Worm (Caenorhabditis elegans): ENCODE data around the gene F23A7.4.

Gene F23A7.4

DNA sequence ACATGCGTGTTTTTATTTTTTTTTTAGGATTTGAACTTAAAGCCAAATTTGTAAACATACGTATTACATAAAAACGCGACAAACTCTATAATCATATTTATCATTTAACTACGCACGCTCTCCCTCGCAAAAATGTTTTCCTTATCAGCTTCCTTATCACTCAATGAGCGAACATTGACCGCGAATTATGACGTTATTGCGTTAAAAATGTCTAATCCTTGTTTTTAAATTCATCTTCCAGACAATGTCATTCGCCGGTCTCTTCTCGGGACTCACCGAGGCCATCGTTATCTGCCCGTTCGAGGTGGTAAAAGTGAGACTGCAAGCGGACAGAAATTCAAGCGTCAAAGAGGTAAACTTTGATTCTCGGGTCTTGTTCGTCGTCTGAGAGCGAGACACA, 19.8 kb upstream of the F23A7.4 start:
- peak; percentile 77; the same call in 1 of the 2 replicates for TF ChIP-seq tra-1 (GFP tag; IDR thresholded peaks at IDR 0.05)
- no peak for TF ChIP-seq dmd-9 (GFP tag; IDR thresholded peaks at IDR 0.05)
- TF ChIP-seq egl-43 (GFP tag; IDR thresholded peaks at IDR 0.05): no peak
- TF ChIP-seq nhr-237 (tag; optimal IDR thresholded peaks at IDR 0.05): no peak
- no peak for TF ChIP-seq T26A8.4 (GFP tag; IDR thresholded peaks at IDR 0.05)
- TF ChIP-seq jun-1 (tag; optimal IDR thresholded peaks at IDR 0.05): no peak
- no peak for TF ChIP-seq F26F4.8 (GFP tag; conservative IDR thresholded peaks at IDR 0.05)
- no peak for TF ChIP-seq F44E2.7 (GFP tag; IDR thresholded peaks at IDR 0.05)
- no peak for TF ChIP-seq ceh-44 (GFP tag; IDR thresholded peaks at IDR 0.05)
- TF ChIP-seq nhr-28 (tag; optimal IDR thresholded peaks at IDR 0.05): peak; percentile 90
- no peak for TF ChIP-seq duxl-1 (tag; optimal IDR thresholded peaks at IDR 0.05; ENCODE audit: poor library complexity)
- TF ChIP-seq unc-62 (GFP tag; optimal IDR thresholded peaks at IDR 0.05 in 1 of 2): peak in 1 of 2 experiments; percentile 44
- no peak for TF ChIP-seq unc-62 (tag; optimal IDR thresholded peaks at IDR 0.05)
- no peak for TF ChIP-seq nhr-25 (tag; optimal IDR thresholded peaks at IDR 0.05; ENCODE audit: borderline replicate concordance, insufficient read depth)
- TF ChIP-seq egl-27 (tag; optimal IDR thresholded peaks at IDR 0.05): no peak
- TF ChIP-seq ceh-82 (tag; optimal IDR thresholded peaks at IDR 0.05): no peak
- TF ChIP-seq R02D3.7 (tag; optimal IDR thresholded peaks at IDR 0.05): no peak
- no peak for TF ChIP-seq nhr-41 (GFP tag; IDR thresholded peaks at IDR 0.05)
- no peak for TF ChIP-seq skn-1 (tag; optimal IDR thresholded peaks at IDR 0.05)
- TF ChIP-seq lin-1 (GFP tag; IDR thresholded peaks at IDR 0.05): peak; percentile 77
- TF ChIP-seq spr-3 (GFP tag; optimal IDR thresholded peaks at IDR 0.05): no peak
- TF ChIP-seq pha-4 (GFP tag; IDR thresholded peaks at IDR 0.05): peak; percentile 59; the same call in 1 of the 2 replicates
- TF ChIP-seq pha-4 (tag; optimal IDR thresholded peaks at IDR 0.05): no peak
- TF ChIP-seq sdz-12 (GFP tag; optimal IDR thresholded peaks at IDR 0.05): no peak
- TF ChIP-seq aha-1 (tag): peak; percentile 34
- TF ChIP-seq lin-15B (tag; optimal IDR thresholded peaks at IDR 0.05): no peak
- TF ChIP-seq gei-8 (GFP tag; optimal IDR thresholded peaks at IDR 0.05): no peak
- peak; percentile 61 for TF ChIP-seq mep-1 (tag; optimal IDR thresholded peaks at IDR 0.05)
- no peak for TF ChIP-seq lir-3 (tag; optimal IDR thresholded peaks at IDR 0.05)
- TF ChIP-seq Y48G9A.11 (GFP tag; IDR thresholded peaks at IDR 0.05): no peak
- no peak for TF ChIP-seq vab-7 (GFP tag; IDR thresholded peaks at IDR 0.05)
- peak; percentile 49 for TF ChIP-seq nhr-10 (tag; optimal IDR thresholded peaks at IDR 0.05)
- no peak for TF ChIP-seq dpl-1 (GFP tag; optimal IDR thresholded peaks at IDR 0.05)
- TF ChIP-seq hmg-1.1 (GFP tag; IDR thresholded peaks at IDR 0.05): no peak
- TF ChIP-seq zip-2 (tag; optimal IDR thresholded peaks at IDR 0.05): no peak
- TF ChIP-seq nhr-11 (tag; optimal IDR thresholded peaks at IDR 0.05): no peak
- peak in 1 of 2 experiments; percentile 81 for TF ChIP-seq mdl-1 (tag; optimal IDR thresholded peaks at IDR 0.05)
- no peak for TF ChIP-seq spr-1 (tag; optimal IDR thresholded peaks at IDR 0.05)
- peak; percentile 69 for TF ChIP-seq mxl-3 (GFP tag; optimal IDR thresholded peaks at IDR 0.05)
- TF ChIP-seq cey-2 (tag; optimal IDR thresholded peaks at IDR 0.05; ENCODE audit: borderline replicate concordance, insufficient read depth): no peak
- TF ChIP-seq D1046.2 (GFP tag; IDR thresholded peaks at IDR 0.05): no peak
- no peak for TF ChIP-seq zfp-2 (tag; optimal IDR thresholded peaks at IDR 0.05)
- peak; percentile 94 for TF ChIP-seq pqm-1 (tag; optimal IDR thresholded peaks at IDR 0.05)
- TF ChIP-seq lin-38 (GFP tag; IDR thresholded peaks at IDR 0.05): no peak
- TF ChIP-seq zip-11 (GFP tag; IDR thresholded peaks at IDR 0.05): no peak
- TF ChIP-seq php-3 (GFP tag; IDR thresholded peaks at IDR 0.05): peak; percentile 73
- peak; percentile 5 to 50 for TF ChIP-seq lsy-2 (tag; optimal IDR thresholded peaks at IDR 0.05)
- no peak for TF ChIP-seq F10B5.3 (tag; optimal IDR thresholded peaks at IDR 0.05)
- TF ChIP-seq ztf-7 (tag; optimal IDR thresholded peaks at IDR 0.05): no peak
- no peak for TF ChIP-seq nhr-6 (tag; optimal IDR thresholded peaks at IDR 0.05)
- TF ChIP-seq ceh-20 (GFP tag; IDR thresholded peaks at IDR 0.05): no peak
- no peak for TF ChIP-seq F37D6.2 (tag; optimal IDR thresholded peaks at IDR 0.05)
- TF ChIP-seq nhr-77 (tag; optimal IDR thresholded peaks at IDR 0.05): peak; percentile 80

Data from whole organism, L4 larva.